Worm (Caenorhabditis elegans) whole organism, young adult: ENCODE data around the gene fard-1.

Source experiments
- F10E7.11 ChIP-seq: sonication (generic microtip); optimal IDR thresholded peaks from 2 replicates; lab custom pipeline; 2017; ENCODE audit warnings: mild to moderate bottlenecking, missing genetic modification characterization, moderate library complexity, missing compliant biosample characterization
- F22D6.2 ChIP-seq: sonication (generic microtip); optimal IDR thresholded peaks from 2 replicates; lab custom pipeline; 2016; ENCODE audit warnings: mild to moderate bottlenecking, missing genetic modification characterization, missing compliant biosample characterization
- F23B12.7 ChIP-seq: sonication (generic microtip); optimal IDR thresholded peaks from 2 replicates; lab custom pipeline; 2017; ENCODE audit warnings: missing genetic modification characterization, mild to moderate bottlenecking, missing compliant biosample characterization, antibody characterized with exemption, moderate library complexity; ENCODE audit not compliant: insufficient read depth
- K11D2.4 ChIP-seq: fragments of 200-800 bp; sonication (Bioruptor generic); IDR thresholded peaks from 2 replicates; pipeline ENCODE4 v1.3.6; 2022; ENCODE audit warnings: missing genetic modification reagents, missing genetic modification characterization, missing compliant biosample characterization
- K12H6.12 ChIP-seq: fragments of 200-800 bp; sonication (Bioruptor generic); optimal IDR thresholded peaks from 2 replicates; lab custom pipeline; 2018; ENCODE audit warnings: mild to moderate bottlenecking, missing genetic modification characterization, missing compliant biosample characterization
- Y53G8AR.9 ChIP-seq: fragments of 200-800 bp; sonication (Bioruptor generic); conservative IDR thresholded peaks from 2 replicates; pipeline ENCODE4 v1.3.6; 2022; ENCODE audit warnings: missing genetic modification reagents, missing genetic modification characterization, missing compliant biosample characterization
- Y67H2A.10 ChIP-seq: fragments of 200-800 bp; sonication (Bioruptor generic); conservative IDR thresholded peaks from 2 replicates; pipeline ENCODE4 v1.3.6; 2022; ENCODE audit warnings: missing genetic modification reagents, missing genetic modification characterization, missing compliant biosample characterization
- ZK185.1 ChIP-seq: sonication (generic microtip); optimal IDR thresholded peaks from 2 replicates; lab custom pipeline; 2016; ENCODE audit warnings: mild to moderate bottlenecking, missing genetic modification characterization, missing compliant biosample characterization; ENCODE audit not compliant: poor library complexity, severe bottlenecking
- akir-1 ChIP-seq: fragments of 200-800 bp; sonication (Bioruptor generic); optimal IDR thresholded peaks from 2 replicates; lab custom pipeline; 2018; ENCODE audit warnings: mild to moderate bottlenecking, missing genetic modification characterization, moderate library complexity, missing compliant biosample characterization
- ama-1 ChIP-seq, 3 experiments: fragments of 150-350 bp in 1 of 3; sonication (generic microtip) in 2 of 3; optimal IDR thresholded peaks; 2 replicates each; lab custom pipeline; 2014 to 2018; ENCODE audit warnings: missing biosample characterization in 2 of 3, missing genetic modification characterization in 2 of 3, missing genetic modification reagents in 2 of 3
- attf-3 ChIP-seq: fragments of 200-800 bp; sonication (Bioruptor generic); conservative IDR thresholded peaks from 2 replicates; pipeline ENCODE4 v1.3.6; 2022; ENCODE audit warnings: missing genetic modification reagents, missing genetic modification characterization, missing compliant biosample characterization
- attf-6 ChIP-seq: fragments of 200-800 bp; sonication (Bioruptor generic); IDR thresholded peaks from 2 replicates; pipeline ENCODE4 v1.3.6; 2022; ENCODE audit warnings: missing genetic modification reagents, missing genetic modification characterization, missing compliant biosample characterization
- bed-1 ChIP-seq: fragments of 200-800 bp; sonication (Bioruptor generic); IDR thresholded peaks from 2 replicates; pipeline ENCODE4 v1.3.6; 2022; ENCODE audit warnings: missing genetic modification reagents, missing genetic modification characterization, missing compliant biosample characterization
- bed-2 ChIP-seq: fragments of 200-800 bp; sonication (Bioruptor generic); IDR thresholded peaks from 2 replicates; pipeline ENCODE4 v1.3.6; 2022; ENCODE audit warnings: missing genetic modification reagents, missing genetic modification characterization, missing compliant biosample characterization
- ceh-27 ChIP-seq: fragments of 200-800 bp; sonication (Bioruptor generic); optimal IDR thresholded peaks from 2 replicates; lab custom pipeline; 2018; ENCODE audit warnings: mild to moderate bottlenecking, missing genetic modification characterization, moderate library complexity, missing compliant biosample characterization
- ceh-91 ChIP-seq: fragments of 200-800 bp; sonication (Bioruptor generic); IDR thresholded peaks from 2 replicates; pipeline ENCODE4 v1.3.6; 2022; ENCODE audit warnings: missing genetic modification reagents, missing genetic modification characterization, missing compliant biosample characterization
- chd-7 ChIP-seq: sonication (generic microtip); optimal IDR thresholded peaks from 2 replicates; lab custom pipeline; 2016; ENCODE audit warnings: mild to moderate bottlenecking, missing genetic modification characterization, moderate library complexity, missing compliant biosample characterization
- dpff-1 ChIP-seq: sonication (generic microtip); optimal IDR thresholded peaks from 2 replicates; lab custom pipeline; 2017; ENCODE audit warnings: mild to moderate bottlenecking, missing genetic modification characterization, missing compliant biosample characterization
- dpl-1 ChIP-seq: fragments of 150-350 bp; optimal IDR thresholded peaks from 2 replicates; lab custom pipeline; 2014; ENCODE audit warnings: missing biosample characterization, missing genetic modification reagents, missing genetic modification characterization
- ekl-4 ChIP-seq: fragments of 200-800 bp; sonication (Bioruptor generic); IDR thresholded peaks from 2 replicates; pipeline ENCODE4 v1.3.6; 2022; ENCODE audit warnings: missing genetic modification reagents, missing genetic modification characterization, missing compliant biosample characterization
- gei-17 ChIP-seq: fragments of 200-800 bp; sonication (Bioruptor generic); optimal IDR thresholded peaks from 2 replicates; lab custom pipeline; 2018; ENCODE audit warnings: mild to moderate bottlenecking, missing genetic modification characterization, missing compliant biosample characterization
- hmg-1.2 ChIP-seq: fragments of 200-800 bp; sonication (Bioruptor generic); IDR thresholded peaks from 2 replicates; pipeline ENCODE4 v1.3.6; 2022; ENCODE audit warnings: missing genetic modification reagents, missing genetic modification characterization, missing compliant biosample characterization
- hrde-1 ChIP-seq: sonication (generic microtip); optimal IDR thresholded peaks from 2 replicates; lab custom pipeline; 2016; ENCODE audit warnings: missing genetic modification characterization, mild to moderate bottlenecking, missing compliant biosample characterization, moderate library complexity, missing genotype, missing genetic modification reagents, borderline replicate concordance
- let-526 ChIP-seq: fragments of 200-800 bp; sonication (Bioruptor generic); IDR thresholded peaks from 2 replicates; pipeline ENCODE4 v1.3.6; 2022; ENCODE audit warnings: missing genetic modification reagents, missing genetic modification characterization, missing compliant biosample characterization
- let-607 ChIP-seq, 2 experiments: fragments of 200-800 bp in 1 of 2; sonication (Bioruptor generic) in 1 of 2; sonication (generic microtip) in 1 of 2; optimal IDR thresholded peaks; 2 replicates each; lab custom pipeline; 2016 to 2018; ENCODE audit warnings: mild to moderate bottlenecking in 2 of 2, missing compliant biosample characterization in 2 of 2, missing genetic modification characterization in 2 of 2, moderate library complexity in 2 of 2, missing genotype in 1 of 2
- lin-26 ChIP-seq: fragments of 200-800 bp; sonication (Bioruptor generic); IDR thresholded peaks from 2 replicates; pipeline ENCODE4 v1.3.6; 2022; ENCODE audit warnings: missing genetic modification reagents, missing genetic modification characterization, missing compliant biosample characterization
- lin-35 ChIP-seq, 3 experiments: fragments of 150-350 bp in 2 of 3; sonication (generic microtip) in 1 of 3; optimal IDR thresholded peaks; 2 replicates each; lab custom pipeline; 2014 to 2018; ENCODE audit warnings: missing biosample characterization in 3 of 3, missing genetic modification characterization in 3 of 3, missing genetic modification reagents in 3 of 3
- lir-1 ChIP-seq: fragments of 200-800 bp; sonication (Bioruptor generic); conservative IDR thresholded peaks from 2 replicates; pipeline ENCODE4 v1.3.6; 2022; ENCODE audit warnings: missing genetic modification reagents, missing genetic modification characterization, missing compliant biosample characterization
- lsl-1 ChIP-seq: fragments of 200-800 bp; sonication (Bioruptor generic); optimal IDR thresholded peaks from 2 replicates; lab custom pipeline; 2018; ENCODE audit warnings: mild to moderate bottlenecking, missing genetic modification characterization, moderate library complexity, missing compliant biosample characterization
- mcd-1 ChIP-seq: fragments of 200-800 bp; sonication (Bioruptor generic); IDR thresholded peaks from 2 replicates; pipeline ENCODE4 v1.3.6; 2022; ENCODE audit warnings: missing genetic modification reagents, missing genetic modification characterization, missing compliant biosample characterization
- mel-28 ChIP-seq: sonication (generic microtip); optimal IDR thresholded peaks from 2 replicates; lab custom pipeline; 2016; ENCODE audit warnings: borderline replicate concordance, mild to moderate bottlenecking, missing genetic modification characterization, missing compliant biosample characterization
- mes-4 ChIP-seq: sonication (generic microtip); optimal IDR thresholded peaks from 2 replicates; lab custom pipeline; 2016; ENCODE audit warnings: missing genotype, missing genetic modification characterization, missing compliant biosample characterization
- nhr-179 ChIP-seq: sonication (generic microtip); optimal IDR thresholded peaks from 2 replicates; lab custom pipeline; 2016; ENCODE audit warnings: mild to moderate bottlenecking, missing genetic modification characterization, missing compliant biosample characterization
- nhr-80 ChIP-seq: sonication (generic microtip); optimal IDR thresholded peaks from 2 replicates; lab custom pipeline; 2016; ENCODE audit warnings: missing genetic modification characterization, missing compliant biosample characterization
- pbrm-1 ChIP-seq: fragments of 200-800 bp; sonication (Bioruptor generic); IDR thresholded peaks from 2 replicates; pipeline ENCODE4 v1.3.6; 2022; ENCODE audit warnings: missing genetic modification reagents, missing genetic modification characterization, missing compliant biosample characterization
- tbp1 ChIP-seq: fragments of 200-800 bp; sonication (Bioruptor generic); optimal IDR thresholded peaks from 2 replicates; lab custom pipeline; 2018; ENCODE audit warnings: mild to moderate bottlenecking, missing genetic modification characterization, missing compliant biosample characterization
- unc-130 ChIP-seq: sonication (generic microtip); optimal IDR thresholded peaks from 2 replicates; lab custom pipeline; 2016; ENCODE audit warnings: missing genetic modification reagents, missing genetic modification characterization, missing compliant biosample characterization
- ztf-26 ChIP-seq: sonication (generic microtip); optimal IDR thresholded peaks from 2 replicates; lab custom pipeline; 2017; ENCODE audit warnings: missing genetic modification characterization, missing compliant biosample characterization
- ztf-3 ChIP-seq: fragments of 200-800 bp; sonication (Bioruptor generic); optimal IDR thresholded peaks from 2 replicates; lab custom pipeline; 2018; ENCODE audit warnings: mild to moderate bottlenecking, missing genetic modification characterization, missing compliant biosample characterization

The fard-1 gene

ce11 chrX:2970212-2970611 is 37.1 kb downstream of the fard-1 start (continued):
- no peak for TF ChIP-seq Y67H2A.10 (GFP tag; lab: Robert Waterston, UW)
- 0 out of 2 replicates have a peak, but pooled peaks have one; percentile 27 for TF ChIP-seq let-526 (GFP tag; lab: Robert Waterston, UW)
- TF ChIP-seq lin-26, result peak; percentile 8; the same call in 1 of the 2 replicates
- TF ChIP-seq K11D2.4 (GFP tag; lab: Robert Waterston, UW), result peak; percentile 48; the same call in 1 of the 2 replicates
- no peak for TF ChIP-seq pbrm-1 (GFP tag; lab: Robert Waterston, UW)
- TF ChIP-seq ceh-27 (GFP tag; lab: Kevin White, UChicago), result no peak
- TF ChIP-seq, all 124 proteins: peak for 9

DNA sequence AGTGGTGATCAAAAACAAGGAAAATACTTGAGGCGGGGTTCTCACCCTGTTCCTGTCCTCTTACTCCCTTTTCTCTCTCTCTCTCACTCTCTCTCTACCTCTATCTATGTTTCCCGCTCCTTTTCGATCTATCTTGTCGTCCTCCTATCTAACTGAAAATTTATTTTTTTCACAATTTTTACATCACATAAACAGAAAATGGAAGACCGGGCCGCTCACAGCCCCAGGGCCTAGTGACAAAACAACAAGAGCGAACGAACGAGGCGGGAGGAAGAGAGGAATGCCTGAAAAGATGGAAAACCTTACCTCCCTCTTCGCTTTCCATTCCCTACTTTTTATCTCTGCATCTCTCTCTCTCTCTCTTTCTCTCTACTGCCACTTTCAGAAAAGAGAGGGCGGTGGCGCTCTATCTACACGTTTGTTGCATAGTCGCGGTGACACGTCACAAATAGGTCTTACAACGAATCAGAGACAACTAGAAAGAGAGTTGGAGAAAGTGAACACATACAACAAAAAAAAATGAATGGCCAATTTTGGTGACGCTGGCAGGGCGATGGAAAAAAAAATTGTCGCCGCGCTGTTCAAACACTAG is 37.7 kb downstream of the fard-1 start:
- TF ChIP-seq F10E7.11 (tag; lab: Kevin White, UChicago) (no peak), bed-1 (GFP tag; lab: Robert Waterston, UW) (no peak), hmg-1.2 (peak; percentile 28; the same call in 1 of the 2 replicates), lsl-1 (GFP tag; lab: Kevin White, UChicago) (no peak), lir-1 (GFP tag; lab: Robert Waterston, UW) (no peak), unc-130 (no peak), tbp1 (GFP tag; lab: Kevin White, UChicago) (peak; percentile 11), let-607 (tag; optimal IDR thresholded peaks at IDR 0.05; lab: Kevin White, UChicago) (peak; percentile 49 to 58), F23B12.7 (peak; percentile 15), ceh-91 (GFP tag; lab: Robert Waterston, UW) (no peak), gei-17 (GFP tag; lab: Kevin White, UChicago) (no peak), mel-28 (peak; percentile 44), F22D6.2 (tag; lab: Kevin White, UChicago) (no peak), dpff-1 (tag; lab: Kevin White, UChicago) (no peak), attf-3 (GFP tag; lab: Robert Waterston, UW) (no peak), ZK185.1 (tag; lab: Kevin White, UChicago) (peak; percentile 21), nhr-80 (tag; lab: Kevin White, UChicago) (peak; percentile 4), attf-6 (GFP tag; lab: Robert Waterston, UW) (no peak), ama-1 (optimal IDR thresholded peaks at IDR 0.05; lab: Kevin White, UChicago) (peak; percentile 70), ama-1 (GFP tag; optimal IDR thresholded peaks at IDR 0.05; lab: Kevin White, UChicago) (no peak), akir-1 (GFP tag; lab: Kevin White, UChicago) (no peak), ztf-3 (GFP tag; lab: Kevin White, UChicago) (no peak), chd-7 (tag; lab: Kevin White, UChicago) (no peak), bed-2 (GFP tag; lab: Robert Waterston, UW) (no peak), K12H6.12 (tag; lab: Kevin White, UChicago) (no peak), nhr-179 (tag; lab: Kevin White, UChicago) (no peak), lin-35 (GFP tag; optimal IDR thresholded peaks at IDR 0.05; lab: Kevin White, UChicago) (peak in 1 of 3 experiments; percentile 7), ekl-4 (GFP tag; lab: Robert Waterston, UW) (0 out of 2 replicates have a peak, but pooled peaks have one; percentile 8), ztf-26 (tag; lab: Kevin White, UChicago) (no peak), dpl-1 (GFP tag; lab: Kevin White, UChicago) (no peak), mes-4 (tag; lab: Kevin White, UChicago) (no peak), hrde-1 (tag; lab: Kevin White, UChicago) (no peak), Y53G8AR.9 (no peak), mcd-1 (GFP tag; lab: Robert Waterston, UW) (peak; percentile 8; the same call in 1 of the 2 replicates), let-526 (GFP tag; lab: Robert Waterston, UW) (no peak)
